Worm (Caenorhabditis elegans) whole organism, L4/young adult: Measurements from ENCODE around the gene eif-3.L.

Source experiments
- W03F9.2 ChIP-seq: fragments of 150-350 bp; optimal IDR thresholded peaks from 2 replicates; lab custom pipeline; 2014; ENCODE audit warnings: missing biosample characterization, missing genetic modification characterization
- dao-5 ChIP-seq: sonication (generic microtip); optimal IDR thresholded peaks from 2 replicates; lab custom pipeline; 2016; ENCODE audit warnings: missing genotype, missing genetic modification characterization, moderate library complexity, missing compliant biosample characterization
- him-1 ChIP-seq: sonication (generic microtip); optimal IDR thresholded peaks from 2 replicates; lab custom pipeline; 2016; ENCODE audit warnings: missing genotype, missing genetic modification reagents, missing genetic modification characterization, missing compliant biosample characterization

- TF ChIP-seq him-1: no peak
- no peak for TF ChIP-seq W03F9.2 (tag; lab: Kevin White, UChicago)
- no peak for TF ChIP-seq dao-5 (tag; lab: Kevin White, UChicago)
Observed at ce11 chrII:5582309-5582708, 40.0 kb downstream of the eif-3.L start, which contains the start of gene T25E4.2.
